Worm (Caenorhabditis elegans) whole organism, young adult: ENCODE measurements around the gene pqn-27.
A peak's percentile ranks its signal among the peaks of the same experiment; 100 is the strongest.

ENCODE experiments used
- K11D2.4 ChIP-seq: fragments of 200-800 bp; sonication (Bioruptor generic); IDR thresholded peaks from 2 replicates; pipeline ENCODE4 v1.3.6; 2022; ENCODE audit warnings: missing genetic modification reagents, missing genetic modification characterization, missing compliant biosample characterization
- attf-3 ChIP-seq: fragments of 200-800 bp; sonication (Bioruptor generic); conservative IDR thresholded peaks from 2 replicates; pipeline ENCODE4 v1.3.6; 2022; ENCODE audit warnings: missing genetic modification reagents, missing genetic modification characterization, missing compliant biosample characterization
- cebp-1 ChIP-seq, 2 experiments: fragments of 200-800 bp in 1 of 2; sonication (Bioruptor generic) in 1 of 2; sonication (generic microtip) in 1 of 2; IDR thresholded peaks in 1 of 2; optimal IDR thresholded peaks in 1 of 2; 2 replicates each; pipeline versions ENCODE4 v1.3.6 to Lab custom; 2017 to 2022; ENCODE audit warnings: missing compliant biosample characterization in 2 of 2, missing genetic modification characterization in 2 of 2, mild to moderate bottlenecking in 1 of 2, missing genetic modification reagents in 1 of 2, moderate library complexity in 1 of 2
- dox-1 ChIP-seq: fragments of 200-800 bp; sonication (Bioruptor generic); IDR thresholded peaks from 2 replicates; pipeline ENCODE4 v1.3.6; 2022; ENCODE audit warnings: missing genetic modification reagents, missing genetic modification characterization, missing compliant biosample characterization

ce11 chrII:13465381-13465838, 5.0 kb upstream of the pqn-27 start:
- no peak for TF ChIP-seq attf-3 (GFP tag; lab: Robert Waterston, UW)
- no peak for TF ChIP-seq cebp-1 (GFP tag; IDR thresholded peaks at IDR 0.05; lab: Robert Waterston, UW)
- TF ChIP-seq cebp-1 (tag; optimal IDR thresholded peaks at IDR 0.05; lab: Kevin White, UChicago), result peak; percentile 20
- TF ChIP-seq K11D2.4 (GFP tag; lab: Robert Waterston, UW), result no peak
- TF ChIP-seq dox-1, result 0 out of 2 replicates have a peak, but pooled peaks have one; percentile 23
